Fruit fly (Drosophila melanogaster): ENCODE data around the gene CG3961.

The CG3961 gene

DNA sequence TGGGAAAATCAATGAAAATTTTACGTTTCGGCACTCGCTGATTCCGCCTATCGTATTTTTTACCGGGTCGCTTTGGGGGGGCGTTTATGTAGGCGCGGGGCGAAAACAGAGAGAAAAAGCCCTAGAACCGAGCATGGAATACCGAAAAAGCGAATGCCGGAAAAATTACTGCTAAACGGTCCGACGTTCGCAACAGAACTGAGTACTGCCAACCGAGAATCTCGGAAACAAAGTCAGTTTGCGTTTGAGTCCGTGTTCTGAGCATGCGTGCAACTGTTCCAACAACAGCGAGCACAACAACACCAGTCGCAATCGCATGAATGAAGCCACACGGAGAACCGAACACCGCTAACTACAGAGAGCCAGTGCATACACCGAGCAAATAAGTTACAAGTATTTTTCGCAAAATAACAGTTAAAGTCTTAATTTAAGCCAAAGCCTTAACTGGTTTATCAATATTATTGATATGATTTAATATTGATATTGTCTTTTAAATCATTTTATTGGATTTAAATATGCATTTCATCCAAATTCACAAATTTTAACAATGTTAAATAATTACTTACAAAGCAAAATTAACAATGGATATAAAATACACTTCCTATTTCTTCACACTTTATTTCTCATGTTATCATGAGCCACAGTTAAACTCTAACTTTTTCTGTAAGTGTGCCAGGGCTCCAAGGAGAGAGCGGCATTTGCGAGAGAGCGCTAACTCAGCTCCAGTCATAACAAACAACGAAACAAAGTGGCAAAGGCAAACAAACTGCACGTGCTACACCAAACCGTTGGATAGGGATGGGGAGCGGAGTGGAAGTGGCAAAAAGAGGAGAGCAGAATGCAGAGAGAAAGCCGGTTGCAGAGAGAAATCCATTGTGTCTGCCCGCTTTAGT, at the start of gene CG3961 (continued):
- TF ChIP-seq usp (GFP tag; optimal IDR thresholded peaks at IDR 0.05), result no peak
- peak; percentile 98 for TF ChIP-seq Oli (tag; optimal IDR thresholded peaks at IDR 0.05)
- peak; percentile 72 for TF ChIP-seq Sry-β (GFP tag; optimal IDR thresholded peaks at IDR 0.05)
- TF ChIP-seq CG2712 (tag; optimal IDR thresholded peaks at IDR 0.05), result peak; percentile 99

DNA sequence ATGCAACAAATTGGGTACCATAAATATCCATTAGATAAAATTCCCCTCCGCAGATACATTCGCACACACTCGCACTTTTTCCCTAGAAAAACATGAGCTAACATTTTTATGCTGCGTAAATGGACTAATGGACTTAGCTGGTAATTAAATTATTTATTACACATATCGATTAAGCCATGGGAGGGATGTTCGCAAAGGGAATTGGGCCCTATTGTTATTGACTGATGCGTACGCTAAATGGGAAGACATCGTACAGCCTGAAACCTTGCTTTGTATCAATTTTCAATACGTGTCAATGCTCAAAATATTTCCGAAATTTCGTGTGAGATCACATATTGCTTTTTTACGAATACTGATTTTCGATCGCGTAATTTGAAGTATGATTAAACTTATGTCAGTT, 34.5 kb upstream of the CG3961 start, which contains the start of gene CG43049:
TSS of gene CG43049 (plus strand) at position 301 of the 400 bp plus-strand sequence.
- TF ChIP-seq lab (GFP tag; optimal IDR thresholded peaks at IDR 0.05) (no peak), CG3838 (GFP tag; optimal IDR thresholded peaks at IDR 0.05) (no peak), CHES-1-like (GFP tag; optimal IDR thresholded peaks at IDR 0.05) (no peak), CG6791 (GFP tag; IDR thresholded peaks at IDR 0.05; ENCODE audit: partially characterized antibody) (no peak), maf-S (GFP tag; optimal IDR thresholded peaks at IDR 0.05) (no peak), Sox100B (GFP tag; optimal IDR thresholded peaks at IDR 0.05) (no peak), CG1602 (GFP tag; optimal IDR thresholded peaks at IDR 0.05) (no peak), sima (GFP tag; optimal IDR thresholded peaks at IDR 0.05) (no peak)

dm6 chr3L:18922086-18922485, 31.8 kb upstream of the CG3961 start, which contains the start of gene CG3819:
CG3819 (minus strand) TSS chr3L:18922108.
- no peak for TF ChIP-seq CG4282 (GFP tag; optimal IDR thresholded peaks at IDR 0.05)
- peak; percentile 4 for TF ChIP-seq CG18599 (GFP tag; optimal IDR thresholded peaks at IDR 0.05)
- no peak for TF ChIP-seq CG3995 (GFP tag; optimal IDR thresholded peaks at IDR 0.05)
- TF ChIP-seq CG9215 (GFP tag; IDR thresholded peaks at IDR 0.05), result no peak
- no peak for TF ChIP-seq esg (GFP tag; conservative IDR thresholded peaks at IDR 0.05)
- no peak for TF ChIP-seq gcm2 (GFP tag; optimal IDR thresholded peaks at IDR 0.05)
- TF ChIP-seq CG7987 (GFP tag; optimal IDR thresholded peaks at IDR 0.05), result no peak
- TF ChIP-seq HmgD (GFP tag; optimal IDR thresholded peaks at IDR 0.05), result no peak
- TF ChIP-seq CG10462 (GFP tag; optimal IDR thresholded peaks at IDR 0.05), result no peak
- TF ChIP-seq mirr (GFP tag; optimal IDR thresholded peaks at IDR 0.05), result peak; percentile 71
- TF ChIP-seq grn (GFP tag; optimal IDR thresholded peaks at IDR 0.05), result peak; percentile 82
- no peak for TF ChIP-seq gsb-n (tag; optimal IDR thresholded peaks at IDR 0.05)
- peak; percentile 83 for TF ChIP-seq exex (tag; optimal IDR thresholded peaks at IDR 0.05)
- TF ChIP-seq cwo (GFP tag; optimal IDR thresholded peaks at IDR 0.05), result peak; percentile 94
- TF ChIP-seq CG8290 (GFP tag; optimal IDR thresholded peaks at IDR 0.05), result no peak
- TF ChIP-seq CG8290 (tag; optimal IDR thresholded peaks at IDR 0.05), result no peak

DNA sequence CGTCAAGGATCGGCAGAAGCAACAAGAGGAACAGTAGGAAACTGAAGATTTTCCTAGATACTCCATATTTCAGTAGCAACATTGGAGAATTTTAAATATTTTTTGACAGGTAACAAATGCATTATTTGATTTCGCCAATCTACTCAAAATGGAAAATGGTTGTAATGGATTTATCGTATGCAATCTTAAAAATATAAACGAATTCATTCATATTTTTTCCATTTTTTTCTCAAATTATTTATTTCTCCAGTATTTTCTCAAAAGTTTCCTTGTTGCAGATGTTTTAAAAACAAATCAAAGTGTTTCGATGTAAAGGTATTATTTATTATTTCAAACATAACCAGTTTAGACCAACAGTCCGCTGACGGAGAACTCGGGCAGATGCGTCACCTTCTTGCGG, 29.9 kb upstream of the CG3961 start, which contains the start of gene CG18223:
TSS of gene CG18223 (minus strand) at position 101 of the 400 bp plus-strand sequence.
- TF ChIP-seq Lhr (GFP tag; optimal IDR thresholded peaks at IDR 0.05) (no peak), sd (tag; optimal IDR thresholded peaks at IDR 0.05) (no peak), CG3407 (GFP tag; optimal IDR thresholded peaks at IDR 0.05) (no peak), ase (GFP tag; IDR thresholded peaks at IDR 0.05) (no peak), Nf-YC (tag; optimal IDR thresholded peaks at IDR 0.05) (no peak), CG2202 (tag; optimal IDR thresholded peaks at IDR 0.05) (no peak), CG14441 (GFP tag; IDR thresholded peaks at IDR 0.05) (no peak), Hr51 (GFP tag; optimal IDR thresholded peaks at IDR 0.05) (no peak), CG6254 (GFP tag; optimal IDR thresholded peaks at IDR 0.05) (no peak), CG10209 (GFP tag; optimal IDR thresholded peaks at IDR 0.05) (no peak), sna (GFP tag; IDR thresholded peaks at IDR 0.05; ENCODE audit: partially characterized antibody) (no peak), Ets65A (GFP tag) (no peak), CG2120 (GFP tag; optimal IDR thresholded peaks at IDR 0.05) (no peak), gro (GFP tag; optimal IDR thresholded peaks at IDR 0.05) (no peak), Trl (optimal IDR thresholded peaks at IDR 0.05) (no peak), Trl (GFP tag; optimal IDR thresholded peaks at IDR 0.05) (no peak), dan (GFP tag; IDR thresholded peaks at IDR 0.05) (no peak), CG7745 (tag; optimal IDR thresholded peaks at IDR 0.05) (no peak), row (GFP tag; IDR thresholded peaks at IDR 0.05) (no peak)

Data from whole organism, embryonic.